Fruit fly (Drosophila melanogaster): Measurements from ENCODE around the gene CG12689.
A peak's percentile ranks its signal among the peaks of the same experiment; 100 is the strongest.

The CG12689 gene

DNA sequence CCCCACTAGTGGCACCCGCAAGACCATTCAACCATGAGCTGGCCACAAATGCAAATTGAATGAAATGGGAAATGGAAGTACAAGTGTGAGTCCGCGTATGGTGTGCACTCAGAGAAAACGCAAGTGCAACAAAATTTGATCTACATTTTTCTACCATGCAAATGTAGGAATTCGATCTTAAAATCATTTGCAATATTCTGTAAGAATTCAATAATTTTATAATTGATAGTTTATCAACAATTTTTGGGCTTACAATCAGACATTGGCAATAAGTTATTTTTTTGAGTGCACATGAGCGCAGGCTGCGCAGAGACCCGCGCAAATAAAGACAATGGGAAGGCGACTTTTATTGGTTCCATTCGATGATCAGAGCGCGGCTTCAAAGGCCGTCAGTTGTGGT is 14.7 kb downstream of the CG12689 start (continued):
- TF ChIP-seq Hmr (GFP tag; optimal IDR thresholded peaks at IDR 0.05) (no peak), gem (tag; optimal IDR thresholded peaks at IDR 0.05) (peak; percentile 66), sna (GFP tag; IDR thresholded peaks at IDR 0.05; ENCODE audit: partially characterized antibody) (no peak), ttk (GFP tag; IDR thresholded peaks at IDR 0.05) (0 out of 2 replicates have a peak, but pooled peaks have one; percentile 19), hbn (GFP tag; IDR thresholded peaks at IDR 0.05; ENCODE audit: partially characterized antibody) (no peak), Hr3 (GFP tag; optimal IDR thresholded peaks at IDR 0.05) (peak; percentile 3), sisA (GFP tag; IDR thresholded peaks at IDR 0.05) (0 out of 2 replicates have a peak, but pooled peaks have one; percentile 15), Sox100B (GFP tag; optimal IDR thresholded peaks at IDR 0.05) (peak; percentile 28), CG1529 (GFP tag; optimal IDR thresholded peaks at IDR 0.05) (no peak), CG34376 (GFP tag; optimal IDR thresholded peaks at IDR 0.05) (no peak), pita (GFP tag; optimal IDR thresholded peaks at IDR 0.05) (no peak), trem (tag; optimal IDR thresholded peaks at IDR 0.05) (peak; percentile 14), btn (GFP tag; optimal IDR thresholded peaks at IDR 0.05) (no peak), jing (GFP tag; optimal IDR thresholded peaks at IDR 0.05) (peak; percentile 3), CG8359 (GFP tag; optimal IDR thresholded peaks at IDR 0.05; ENCODE audit: borderline replicate concordance) (peak; percentile 35), CG10274 (GFP tag; optimal IDR thresholded peaks at IDR 0.05) (no peak), CG43689 (GFP tag; IDR thresholded peaks at IDR 0.05) (no peak), CG10654 (GFP tag; optimal IDR thresholded peaks at IDR 0.05) (peak; percentile 35), BEAF-32 (GFP tag; optimal IDR thresholded peaks at IDR 0.05) (no peak), fd102C (GFP tag; optimal IDR thresholded peaks at IDR 0.05) (no peak), bab2 (GFP tag; optimal IDR thresholded peaks at IDR 0.05) (peak; percentile 38), Lhr (GFP tag; optimal IDR thresholded peaks at IDR 0.05) (no peak), ac (GFP tag; optimal IDR thresholded peaks at IDR 0.05) (peak; percentile 17), unpg (GFP tag; optimal IDR thresholded peaks at IDR 0.05) (peak; percentile 57), Taf1 (GFP tag; IDR thresholded peaks at IDR 0.05) (no peak), CG6854 (GFP tag; optimal IDR thresholded peaks at IDR 0.05) (no peak), bcd (GFP tag; optimal IDR thresholded peaks at IDR 0.05) (no peak), ATbp (GFP tag; optimal IDR thresholded peaks at IDR 0.05) (peak; percentile 43), Optix (GFP tag; IDR thresholded peaks at IDR 0.05) (no peak), Blimp-1 (GFP tag; optimal IDR thresholded peaks at IDR 0.05) (peak; percentile 53), CG9932 (GFP tag; IDR thresholded peaks at IDR 0.05) (no peak), CG9817 (tag; optimal IDR thresholded peaks at IDR 0.05) (no peak), lola (GFP tag; optimal IDR thresholded peaks at IDR 0.05) (peak in 1 of 3 experiments; percentile 59), grn (GFP tag; optimal IDR thresholded peaks at IDR 0.05) (no peak), CG14014 (GFP tag; IDR thresholded peaks at IDR 0.05) (no peak), pfk (GFP tag; optimal IDR thresholded peaks at IDR 0.05) (no peak), gro (GFP tag; optimal IDR thresholded peaks at IDR 0.05) (no peak), CG17912 (GFP tag; optimal IDR thresholded peaks at IDR 0.05) (no peak), Chrac-16 (GFP tag; optimal IDR thresholded peaks at IDR 0.05) (peak; percentile 28), CrebB (tag; optimal IDR thresholded peaks at IDR 0.05) (no peak), CG14965 (GFP tag; optimal IDR thresholded peaks at IDR 0.05; ENCODE audit: borderline replicate concordance) (no peak), Fer3 (tag; optimal IDR thresholded peaks at IDR 0.05) (no peak), CHES-1-like (GFP tag; optimal IDR thresholded peaks at IDR 0.05) (no peak), sc (optimal IDR thresholded peaks at IDR 0.05) (no peak), sc (GFP tag; optimal IDR thresholded peaks at IDR 0.05) (peak; percentile 35), salm (tag; optimal IDR thresholded peaks at IDR 0.05) (no peak), Med (GFP tag) (peak; percentile 50), CG15601 (tag; optimal IDR thresholded peaks at IDR 0.05) (peak; percentile 46), fru (optimal IDR thresholded peaks at IDR 0.05) (no peak), CG14667 (GFP tag; IDR thresholded peaks at IDR 0.05) (no peak), bsh (GFP tag; optimal IDR thresholded peaks at IDR 0.05) (peak in 1 of 2 experiments; percentile 67)
